Fruit fly (Drosophila melanogaster): ENCODE measurements around the gene CG11178.

DNA sequence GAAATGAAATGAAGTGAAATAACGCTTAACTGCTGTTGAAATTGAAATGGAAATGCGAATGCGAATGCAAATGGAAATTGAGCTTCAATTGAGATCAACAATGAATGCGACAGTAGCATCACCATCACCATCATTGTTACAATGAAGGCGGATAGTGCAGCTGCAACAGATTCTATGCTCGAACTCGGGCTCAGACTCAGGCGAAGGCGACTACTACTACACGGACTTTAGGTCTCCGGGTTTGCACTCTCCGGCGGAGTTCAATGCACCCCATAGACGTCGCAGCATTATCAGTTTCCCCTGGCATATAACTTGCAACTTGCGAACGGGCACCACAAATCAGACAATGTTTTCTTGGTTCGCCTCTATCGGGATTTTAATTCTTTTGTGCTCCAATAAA lies 43.3 kb downstream of the CG11178 start:
- no peak for TF ChIP-seq Sox102F (GFP tag; optimal IDR thresholded peaks at IDR 0.05)
- TF ChIP-seq pdm3 (GFP tag; optimal IDR thresholded peaks at IDR 0.05), result no peak
- TF ChIP-seq salr (GFP tag; optimal IDR thresholded peaks at IDR 0.05), result no peak
- no peak for TF ChIP-seq CG10631 (GFP tag; optimal IDR thresholded peaks at IDR 0.05)
- no peak for TF ChIP-seq CG6808 (GFP tag; optimal IDR thresholded peaks at IDR 0.05)
- TF ChIP-seq CG11294 (GFP tag; IDR thresholded peaks at IDR 0.05), result no peak
- TF ChIP-seq Hr39 (GFP tag; optimal IDR thresholded peaks at IDR 0.05), result no peak
- TF ChIP-seq CG3032 (tag; optimal IDR thresholded peaks at IDR 0.05), result no peak
- no peak for TF ChIP-seq CG15336 (GFP tag; IDR thresholded peaks at IDR 0.05)
- TF ChIP-seq Ets21C (GFP tag; optimal IDR thresholded peaks at IDR 0.05), result no peak
- no peak for TF ChIP-seq Lpt (GFP tag; optimal IDR thresholded peaks at IDR 0.05)
- TF ChIP-seq CG8119 (GFP tag; IDR thresholded peaks at IDR 0.05), result no peak
- no peak for TF ChIP-seq Eip78C (GFP tag)
- TF ChIP-seq CG7368 (GFP tag; optimal IDR thresholded peaks at IDR 0.05), result no peak
